Worm (Caenorhabditis elegans) whole organism, early embryonic: ENCODE results near the gene alfa-1.

Experiments
- B0310.2 ChIP-seq: sonication (generic microtip); optimal IDR thresholded peaks from 2 replicates; lab custom pipeline; 2016; ENCODE audit warnings: mild to moderate bottlenecking, missing genetic modification characterization, missing compliant biosample characterization
- F13C5.2 ChIP-seq: sonication (generic microtip); optimal IDR thresholded peaks from 2 replicates; lab custom pipeline; 2017; ENCODE audit warnings: mild to moderate bottlenecking, missing genetic modification characterization, inconsistent platforms, missing compliant biosample characterization
- aly-1 ChIP-seq: sonication (generic microtip); optimal IDR thresholded peaks from 2 replicates; lab custom pipeline; 2016; ENCODE audit warnings: missing genetic modification characterization, missing compliant biosample characterization
- ama-1 ChIP-seq: fragments of 150-350 bp; optimal IDR thresholded peaks from 2 replicates; lab custom pipeline; 2014
- ceh-13 ChIP-seq: fragments of 200-800 bp; sonication (Bioruptor generic); optimal IDR thresholded peaks from 2 replicates; lab custom pipeline; 2018; ENCODE audit warnings: mild to moderate bottlenecking, missing genetic modification characterization, missing compliant biosample characterization
- ceh-36 ChIP-seq: sonication (generic microtip); optimal IDR thresholded peaks from 2 replicates; lab custom pipeline; 2016; ENCODE audit warnings: missing genetic modification characterization, inconsistent platforms, missing compliant biosample characterization
- ets-7 ChIP-seq: sonication (generic microtip); optimal IDR thresholded peaks from 2 replicates; lab custom pipeline; 2016; ENCODE audit warnings: missing genotype, missing genetic modification characterization, missing compliant biosample characterization
- flt-1 ChIP-seq: fragments of 200-800 bp; sonication (Bioruptor generic); IDR thresholded peaks from 2 replicates; pipeline ENCODE4 v1.3.6; 2022; ENCODE audit warnings: missing genetic modification characterization, missing compliant biosample characterization
- hmbx-1 ChIP-seq: sonication (generic microtip); optimal IDR thresholded peaks from 2 replicates; lab custom pipeline; 2016; ENCODE audit warnings: mild to moderate bottlenecking, missing genetic modification characterization, missing compliant biosample characterization
- hmg-4 ChIP-seq: fragments of 200-800 bp; sonication (Bioruptor generic); optimal IDR thresholded peaks from 2 replicates; lab custom pipeline; 2018; ENCODE audit warnings: mild to moderate bottlenecking, missing genetic modification characterization, missing compliant biosample characterization
- hnd-1 ChIP-seq: sonication (generic microtip); optimal IDR thresholded peaks from 2 replicates; lab custom pipeline; 2016; ENCODE audit warnings: missing genetic modification characterization, missing compliant biosample characterization
- pes-1 ChIP-seq: fragments of 200-800 bp; sonication (Bioruptor generic); IDR thresholded peaks from 2 replicates; pipeline ENCODE4 v1.3.6; 2022; ENCODE audit warnings: missing genetic modification reagents, missing genetic modification characterization, missing compliant biosample characterization
- scrt-1 ChIP-seq: fragments of 200-800 bp; sonication (Bioruptor generic); IDR thresholded peaks from 2 replicates; pipeline ENCODE4 v1.3.6; 2022; ENCODE audit warnings: missing genetic modification characterization, missing compliant biosample characterization
- sea-1 ChIP-seq: fragments of 200-800 bp; sonication (Bioruptor generic); conservative IDR thresholded peaks from 2 replicates; pipeline ENCODE4 v1.3.6; 2022; ENCODE audit warnings: missing genetic modification characterization, missing compliant biosample characterization
- tbx-11 ChIP-seq: fragments of 200-800 bp; sonication (Bioruptor generic); IDR thresholded peaks from 2 replicates; pipeline ENCODE4 v1.3.6; 2022; ENCODE audit warnings: missing genetic modification characterization, missing compliant biosample characterization
- tbx-37 ChIP-seq: fragments of 200-800 bp; sonication (Bioruptor generic); conservative IDR thresholded peaks from 2 replicates; pipeline ENCODE4 v1.3.6; 2022; ENCODE audit warnings: missing genetic modification reagents, missing genetic modification characterization, missing compliant biosample characterization
- tra-4 ChIP-seq: sonication (generic microtip); optimal IDR thresholded peaks from 2 replicates; lab custom pipeline; 2017; ENCODE audit warnings: missing genetic modification characterization, missing compliant biosample characterization

Gene alfa-1

DNA sequence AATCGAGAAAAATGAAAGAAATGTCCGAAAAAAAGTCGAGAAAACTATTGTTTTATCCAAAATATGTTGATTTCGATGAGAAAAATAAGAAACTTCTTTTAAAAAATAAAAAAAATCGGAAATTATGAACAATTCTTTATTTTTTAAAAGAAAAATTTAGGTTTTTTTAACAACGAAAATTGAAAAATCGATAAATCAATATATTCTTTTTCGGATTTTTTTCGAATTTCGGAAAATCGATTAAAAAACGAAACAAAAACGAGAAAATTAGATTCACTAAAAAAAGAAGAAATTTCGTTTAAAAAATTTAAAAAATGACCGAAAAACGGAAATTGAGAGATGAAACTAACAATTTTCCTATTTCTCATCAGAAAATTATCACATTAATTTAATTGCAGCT, 7.7 kb upstream of the alfa-1 start:
- TF ChIP-seq tbx-11 (GFP tag; lab: Robert Waterston, UW) (no peak), scrt-1 (GFP tag; lab: Robert Waterston, UW) (no peak), tbx-37 (GFP tag; lab: Robert Waterston, UW) (no peak), tra-4 (tag; lab: Kevin White, UChicago) (no peak), hmbx-1 (tag; lab: Kevin White, UChicago) (no peak), ama-1 (no peak), pes-1 (GFP tag; lab: Robert Waterston, UW) (no peak), F13C5.2 (no peak), ceh-36 (tag; lab: Kevin White, UChicago) (no peak), ceh-13 (GFP tag; lab: Kevin White, UChicago) (no peak), flt-1 (GFP tag; lab: Robert Waterston, UW) (no peak), aly-1 (tag; lab: Kevin White, UChicago) (no peak), sea-1 (no peak), ets-7 (tag; lab: Kevin White, UChicago) (no peak), hmg-4 (GFP tag; lab: Kevin White, UChicago) (no peak), B0310.2 (no peak), hnd-1 (tag; lab: Kevin White, UChicago) (no peak)

DNA sequence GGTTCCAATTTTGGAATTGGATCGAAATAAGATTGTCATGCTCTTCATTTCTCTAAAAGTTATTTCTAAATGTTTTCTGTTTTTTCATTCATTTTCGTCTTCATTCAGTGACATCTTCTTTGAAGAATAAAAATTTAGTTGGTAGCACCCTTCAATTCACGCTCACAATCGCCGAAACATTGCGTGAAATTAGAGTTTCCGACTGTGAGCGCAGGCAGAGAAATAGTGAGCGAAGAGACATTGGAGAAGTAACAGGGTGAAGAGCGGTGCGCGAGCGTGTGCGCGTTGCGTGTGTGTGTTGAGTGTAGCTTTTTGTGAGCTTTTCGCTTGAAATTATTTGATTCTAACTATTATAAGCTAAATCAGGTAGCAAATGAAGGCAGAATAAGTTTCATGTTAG, 7.1 kb upstream of the alfa-1 start:
- no peak for TF ChIP-seq tra-4 (tag; lab: Kevin White, UChicago)
- no peak for TF ChIP-seq aly-1 (tag; lab: Kevin White, UChicago)
- no peak for TF ChIP-seq hnd-1 (tag; lab: Kevin White, UChicago)
- no peak for TF ChIP-seq ama-1
- no peak for TF ChIP-seq hmbx-1 (tag; lab: Kevin White, UChicago)
- peak; percentile 9 for TF ChIP-seq hmg-4 (GFP tag; lab: Kevin White, UChicago)
- peak; percentile 34 for TF ChIP-seq F13C5.2
- no peak for TF ChIP-seq pes-1 (GFP tag; lab: Robert Waterston, UW)

DNA sequence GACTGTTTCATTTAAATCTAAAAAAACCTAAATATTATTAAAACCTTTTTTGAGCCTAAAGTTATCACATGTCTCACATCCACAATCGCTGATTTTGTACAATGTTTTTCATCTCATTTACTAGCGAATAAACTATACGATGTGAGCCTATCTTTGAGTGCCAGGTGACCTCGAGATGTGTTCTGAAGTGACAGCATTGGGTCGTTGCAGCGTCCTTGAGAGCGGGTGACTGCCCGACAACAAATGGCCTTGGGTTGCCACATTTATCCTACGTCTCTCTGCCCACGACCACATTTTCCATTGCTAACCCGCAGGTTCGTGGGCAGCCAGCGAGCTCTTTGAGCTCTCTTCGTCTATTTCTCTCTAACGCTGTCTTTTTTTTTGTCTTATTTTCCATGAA, 4.6 kb upstream of the alfa-1 start, which contains the start of gene lir-2:
Gene lir-2 (plus strand): TSS at position 301 of the 400 bp plus-strand sequence.
- TF ChIP-seq tbx-11 (GFP tag; lab: Robert Waterston, UW) (no peak), hmbx-1 (tag; lab: Kevin White, UChicago) (no peak), ceh-36 (tag; lab: Kevin White, UChicago) (no peak), tra-4 (tag; lab: Kevin White, UChicago) (no peak), ceh-13 (GFP tag; lab: Kevin White, UChicago) (no peak), sea-1 (no peak), pes-1 (GFP tag; lab: Robert Waterston, UW) (peak; percentile 8; the same call in 1 of the 2 replicates), F13C5.2 (peak; percentile 7), scrt-1 (GFP tag; lab: Robert Waterston, UW) (no peak), hmg-4 (GFP tag; lab: Kevin White, UChicago) (no peak), ets-7 (tag; lab: Kevin White, UChicago) (no peak)

DNA sequence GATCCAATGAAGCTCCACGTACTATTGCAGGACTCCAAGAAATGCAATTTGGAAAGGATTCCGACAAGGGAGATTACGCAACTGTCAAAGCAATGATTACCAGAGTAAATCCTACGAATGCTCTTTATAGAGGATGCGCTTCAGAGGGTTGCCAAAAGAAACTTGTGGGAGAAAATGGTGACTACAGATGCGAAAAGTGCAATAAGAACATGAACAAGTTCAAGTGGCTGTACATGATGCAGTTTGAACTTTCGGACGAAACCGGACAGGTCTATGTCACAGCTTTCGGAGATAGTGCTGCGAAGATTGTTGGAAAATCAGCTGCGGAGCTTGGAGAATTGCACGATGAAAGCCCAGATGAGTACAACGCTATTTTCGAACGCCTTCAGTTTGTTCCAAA, 4.0 kb upstream of the alfa-1 start:
- TF ChIP-seq pes-1 (GFP tag; lab: Robert Waterston, UW) (no peak), ama-1 (no peak), aly-1 (tag; lab: Kevin White, UChicago) (no peak), tra-4 (tag; lab: Kevin White, UChicago) (no peak), scrt-1 (GFP tag; lab: Robert Waterston, UW) (no peak), ceh-13 (GFP tag; lab: Kevin White, UChicago) (no peak), B0310.2 (no peak), tbx-37 (GFP tag; lab: Robert Waterston, UW) (no peak), sea-1 (no peak), hmbx-1 (tag; lab: Kevin White, UChicago) (no peak), ceh-36 (tag; lab: Kevin White, UChicago) (no peak), flt-1 (GFP tag; lab: Robert Waterston, UW) (no peak), F13C5.2 (no peak), ets-7 (tag; lab: Kevin White, UChicago) (no peak), tbx-11 (GFP tag; lab: Robert Waterston, UW) (no peak), hnd-1 (tag; lab: Kevin White, UChicago) (no peak), hmg-4 (GFP tag; lab: Kevin White, UChicago) (no peak)

DNA sequence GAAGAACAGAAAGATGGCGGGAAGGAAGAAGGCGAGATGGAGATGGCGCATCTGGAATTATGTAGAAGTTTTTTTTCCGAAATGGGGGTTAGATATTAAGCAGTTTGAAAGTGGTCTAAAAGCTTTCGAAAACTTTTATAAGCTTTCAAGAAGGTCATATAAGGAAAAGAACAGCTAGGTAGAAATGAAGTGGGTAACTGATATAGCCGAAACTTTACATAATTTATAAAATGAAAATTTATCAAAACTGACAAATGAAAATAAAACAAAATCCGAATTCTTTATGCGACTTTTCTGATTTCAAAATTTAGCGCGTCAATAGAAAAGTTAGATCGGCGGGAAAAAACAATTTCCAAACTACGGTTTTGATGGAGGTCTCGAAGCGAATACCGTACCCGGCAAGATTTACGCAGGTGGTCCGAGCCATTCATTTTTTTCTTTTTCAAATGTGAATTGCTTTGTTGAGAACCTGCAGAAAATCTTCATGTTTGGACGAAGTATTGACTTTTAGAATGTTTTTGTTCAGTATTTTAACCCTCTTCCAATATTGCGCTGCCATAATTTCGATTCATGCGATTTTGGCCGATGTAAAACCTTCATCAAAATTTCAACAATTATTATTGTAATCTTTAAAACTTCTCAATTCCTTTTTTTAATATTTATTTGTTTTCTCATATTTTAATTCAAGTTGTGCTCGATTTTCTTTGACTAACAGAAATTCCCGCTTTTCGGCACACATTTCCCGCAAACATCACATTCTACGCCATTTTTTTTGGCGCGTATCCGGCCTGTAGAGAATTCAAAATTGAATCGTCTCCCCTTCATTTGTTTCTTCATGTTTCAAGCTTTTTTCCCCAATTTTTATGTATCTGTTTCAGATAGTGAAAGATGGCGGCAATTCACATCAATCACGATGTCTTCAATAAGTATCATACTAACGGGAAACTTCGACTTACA, 1.7 kb upstream of the alfa-1 start, which contains the start of the genes F18A1.7 and rpa-1:
Gene F18A1.7 (minus strand): TSS at position 51 of the 957 bp plus-strand sequence.
Gene rpa-1 (plus strand): TSS at position 879 of the 957 bp plus-strand sequence.
- TF ChIP-seq hmg-4 (GFP tag; lab: Kevin White, UChicago) (no peak), flt-1 (GFP tag; lab: Robert Waterston, UW) (0 out of 2 replicates have a peak, but pooled peaks have one; percentile 30), F13C5.2 (peak; percentile 39)

DNA sequence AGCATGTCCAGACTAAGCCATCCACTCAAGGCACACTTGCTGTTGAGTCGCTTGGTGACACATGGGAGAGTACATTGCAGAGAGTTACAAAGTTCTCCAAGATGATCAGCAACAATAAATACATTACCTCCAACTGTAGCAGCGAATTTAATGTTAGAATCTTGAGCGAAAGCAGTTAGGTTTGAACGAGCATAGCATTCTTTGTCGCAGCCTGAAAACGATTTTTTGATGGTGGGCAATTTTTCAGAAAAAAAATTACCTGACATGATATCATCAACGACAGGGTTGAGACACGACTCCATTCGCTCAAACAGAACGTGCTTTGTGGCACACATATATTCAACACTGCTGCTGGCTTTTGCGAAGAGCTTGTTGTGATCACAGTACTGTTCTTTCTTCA, 706 bp upstream of the alfa-1 start:
- TF ChIP-seq ets-7 (tag; lab: Kevin White, UChicago) (no peak), scrt-1 (GFP tag; lab: Robert Waterston, UW) (no peak), F13C5.2 (no peak), tbx-37 (GFP tag; lab: Robert Waterston, UW) (no peak), hnd-1 (tag; lab: Kevin White, UChicago) (no peak), tbx-11 (GFP tag; lab: Robert Waterston, UW) (no peak), hmg-4 (GFP tag; lab: Kevin White, UChicago) (no peak), pes-1 (GFP tag; lab: Robert Waterston, UW) (no peak), hmbx-1 (tag; lab: Kevin White, UChicago) (no peak), ceh-36 (tag; lab: Kevin White, UChicago) (no peak), ceh-13 (GFP tag; lab: Kevin White, UChicago) (no peak), ama-1 (no peak), tra-4 (tag; lab: Kevin White, UChicago) (no peak), aly-1 (tag; lab: Kevin White, UChicago) (no peak), sea-1 (no peak), flt-1 (GFP tag; lab: Robert Waterston, UW) (no peak)
